Worm (Caenorhabditis elegans): ENCODE data around the gene C18B12.4.

C18B12.4 gene

ce11 chrX:15027566-15027965, 12.8 kb downstream of the C18B12.4 start:
- TF ChIP-seq nfya-1 (tag; optimal IDR thresholded peaks at IDR 0.05; ENCODE audit: borderline replicate concordance, insufficient read depth), result no peak
- no peak for TF ChIP-seq F23B12.7 (tag; optimal IDR thresholded peaks at IDR 0.05; ENCODE audit: insufficient read depth)
- TF ChIP-seq ceh-58 (GFP tag; IDR thresholded peaks at IDR 0.05), result no peak

- no peak for TF ChIP-seq B0261.1 (tag; optimal IDR thresholded peaks at IDR 0.05)
- no peak for TF ChIP-seq attf-6 (GFP tag; IDR thresholded peaks at IDR 0.05)
- TF ChIP-seq aptf-2 (GFP tag; conservative IDR thresholded peaks at IDR 0.05), result no peak
- no peak for TF ChIP-seq C17E4.6 (GFP tag; IDR thresholded peaks at IDR 0.05)
- TF ChIP-seq tbp1 (GFP tag; optimal IDR thresholded peaks at IDR 0.05), result no peak
- TF ChIP-seq nhr-27 (tag; optimal IDR thresholded peaks at IDR 0.05), result no peak
- no peak for TF ChIP-seq nfyb-1 (GFP tag; IDR thresholded peaks at IDR 0.05)
- TF ChIP-seq ceh-40 (GFP tag; IDR thresholded peaks at IDR 0.05), result no peak
- TF ChIP-seq pha-4 (tag; optimal IDR thresholded peaks at IDR 0.05), result no peak
- TF ChIP-seq ztf-25 (GFP tag; IDR thresholded peaks at IDR 0.05), result no peak
- no peak for TF ChIP-seq nhr-90 (tag; optimal IDR thresholded peaks at IDR 0.05)
- TF ChIP-seq F55B11.4 (tag; optimal IDR thresholded peaks at IDR 0.05; ENCODE audit: borderline replicate concordance, insufficient read depth), result no peak
- no peak for TF ChIP-seq Y95B8A.8 (GFP tag; IDR thresholded peaks at IDR 0.05)
- no peak for TF ChIP-seq B0336.3 (GFP tag; IDR thresholded peaks at IDR 0.05)
- no peak for TF ChIP-seq attf-5 (GFP tag; optimal IDR thresholded peaks at IDR 0.05)
- no peak for TF ChIP-seq ztf-28 (GFP tag; IDR thresholded peaks at IDR 0.05)
- no peak for TF ChIP-seq F57C9.4 (tag; optimal IDR thresholded peaks at IDR 0.05)
- no peak for TF ChIP-seq lin-35 (GFP tag; optimal IDR thresholded peaks at IDR 0.05)
- TF ChIP-seq C06A6.2 (GFP tag; conservative IDR thresholded peaks at IDR 0.05), result no peak
Measured at ce11 chrX:15026008-15026407, 14.4 kb downstream of the C18B12.4 start, which contains the start of gene seb-3. seb-3 (plus strand) TSS chrX:15026308.

- TF ChIP-seq ceh-40 (GFP tag; IDR thresholded peaks at IDR 0.05), result no peak
- no peak for TF ChIP-seq F52B5.7 (tag; optimal IDR thresholded peaks at IDR 0.05)
- TF ChIP-seq mel-28 (tag; optimal IDR thresholded peaks at IDR 0.05; ENCODE audit: borderline replicate concordance), result no peak
- no peak for TF ChIP-seq chd-7 (tag; optimal IDR thresholded peaks at IDR 0.05)
- no peak for TF ChIP-seq C17E4.6 (GFP tag; IDR thresholded peaks at IDR 0.05)
- no peak for TF ChIP-seq hmg-20 (GFP tag; IDR thresholded peaks at IDR 0.05)
Measured at ce11 chrX:15016102-15016501, 24.3 kb downstream of the C18B12.4 start.

- TF ChIP-seq madf-8 (GFP tag; conservative IDR thresholded peaks at IDR 0.05) (no peak), ceh-100 (GFP tag; IDR thresholded peaks at IDR 0.05) (no peak), ztf-22 (GFP tag; optimal IDR thresholded peaks at IDR 0.05) (no peak), nhr-27 (tag; optimal IDR thresholded peaks at IDR 0.05) (no peak), nhr-120 (GFP tag; IDR thresholded peaks at IDR 0.05) (no peak), D2030.7 (GFP tag; IDR thresholded peaks at IDR 0.05) (no peak), lin-40 (tag; optimal IDR thresholded peaks at IDR 0.05) (no peak)
Measured at ce11 chrX:15013941-15014453, 26.4 kb downstream of the C18B12.4 start.

Data from whole organism, young adult.